Fruit fly (Drosophila melanogaster): ENCODE measurements around the gene CG8349.

- TF ChIP-seq insv (optimal IDR thresholded peaks at IDR 0.05), result no peak
- TF ChIP-seq psq (optimal IDR thresholded peaks at IDR 0.05), result no peak
These were observed 13.9 kb downstream of the CG8349 start for dm6 chr2L:8229628-8230027.

All from Kc167 (cell line).